Worm (Caenorhabditis elegans) whole organism, L4 larva: ENCODE measurements around the gene F07A11.1.
A peak's percentile ranks its signal among the peaks of the same experiment; 100 is the strongest.

ENCODE experiments used
- D1046.2 ChIP-seq: fragments of 200-800 bp; sonication (Bioruptor generic); IDR thresholded peaks from 2 replicates; pipeline ENCODE4 v1.3.6; 2022; ENCODE audit warnings: missing genetic modification characterization, missing compliant biosample characterization
- F26F4.8 ChIP-seq: fragments of 200-800 bp; sonication (Bioruptor generic); conservative IDR thresholded peaks from 2 replicates; pipeline ENCODE4 v1.3.6; 2022; ENCODE audit warnings: missing genetic modification characterization, missing compliant biosample characterization
- F44E2.7 ChIP-seq: fragments of 200-800 bp; sonication (Bioruptor generic); IDR thresholded peaks from 2 replicates; pipeline ENCODE4 v2.1.2; 2022; ENCODE audit warnings: missing genetic modification characterization, missing compliant biosample characterization
- F49E8.2 ChIP-seq: sonication (generic microtip); optimal IDR thresholded peaks from 2 replicates; lab custom pipeline; 2016; ENCODE audit warnings: missing compliant biosample characterization, mild to moderate bottlenecking, missing genetic modification characterization, borderline replicate concordance
- T20F7.1 ChIP-seq: fragments of 200-800 bp; sonication (Bioruptor generic); optimal IDR thresholded peaks from 2 replicates; lab custom pipeline; 2018; ENCODE audit warnings: mild to moderate bottlenecking, missing genetic modification characterization, missing compliant biosample characterization
- T26A8.4 ChIP-seq: fragments of 200-800 bp; sonication (Bioruptor generic); IDR thresholded peaks from 2 replicates; pipeline ENCODE4 v1.3.6; 2022; ENCODE audit warnings: missing genetic modification characterization, missing compliant biosample characterization
- Y105C5A.15 ChIP-seq: fragments of 200-800 bp; sonication (Bioruptor generic); IDR thresholded peaks from 2 replicates; pipeline ENCODE4 v1.3.6; 2022; ENCODE audit warnings: missing genetic modification characterization, missing compliant biosample characterization
- aha-1 ChIP-seq: fragments of 150-350 bp; peaks from one replicate; lab custom pipeline; 2014; ENCODE audit warnings: missing biosample characterization, missing genetic modification characterization
- aly-2 ChIP-seq: sonication (generic microtip); optimal IDR thresholded peaks from 2 replicates; lab custom pipeline; 2018; ENCODE audit warnings: missing biosample characterization, missing genetic modification characterization
- arid-1 ChIP-seq: fragments of 200-800 bp; sonication (Bioruptor generic); conservative IDR thresholded peaks from 2 replicates; pipeline ENCODE4 v1.3.6; 2022; ENCODE audit warnings: missing genetic modification reagents, missing genetic modification characterization, missing compliant biosample characterization
- ceh-20 ChIP-seq: fragments of 200-800 bp; sonication (Bioruptor generic); IDR thresholded peaks from 2 replicates; pipeline ENCODE4 v1.3.6; 2022; ENCODE audit warnings: missing genetic modification reagents, missing genetic modification characterization, missing compliant biosample characterization
- ceh-28 ChIP-seq: fragments of 150-350 bp; optimal IDR thresholded peaks from 2 replicates; lab custom pipeline; 2014; ENCODE audit warnings: missing biosample characterization, missing genetic modification reagents, missing genetic modification characterization
- ceh-62 ChIP-seq: sonication (generic microtip); optimal IDR thresholded peaks from 2 replicates; lab custom pipeline; 2017; ENCODE audit warnings: missing biosample characterization, missing genetic modification characterization
- daf-12 ChIP-seq: fragments of 150-350 bp; optimal IDR thresholded peaks from 2 replicates; lab custom pipeline; 2014; ENCODE audit warnings: missing biosample characterization, missing genetic modification reagents, missing genetic modification characterization
- daf-19 ChIP-seq: fragments of 200-800 bp; sonication (Bioruptor generic); conservative IDR thresholded peaks from 2 replicates; pipeline ENCODE4 v1.3.6; 2022; ENCODE audit warnings: missing genetic modification characterization, missing compliant biosample characterization
- daf-8 ChIP-seq: fragments of 200-800 bp; sonication (Bioruptor generic); IDR thresholded peaks from 2 replicates; pipeline ENCODE4 v1.3.6; 2022; ENCODE audit warnings: missing genetic modification characterization, missing compliant biosample characterization
- dmd-6 ChIP-seq: fragments of 200-800 bp; sonication (Bioruptor generic); IDR thresholded peaks from 2 replicates; pipeline ENCODE4 v1.3.6; 2022; ENCODE audit warnings: missing genetic modification reagents, missing genetic modification characterization, missing compliant biosample characterization
- dmd-9 ChIP-seq: fragments of 200-800 bp; sonication (Bioruptor generic); IDR thresholded peaks from 2 replicates; pipeline ENCODE4 v1.3.6; 2022; ENCODE audit warnings: missing genetic modification reagents, missing genetic modification characterization, missing compliant biosample characterization
- dve-1 ChIP-seq: sonication (generic microtip); optimal IDR thresholded peaks from 2 replicates; lab custom pipeline; 2017; ENCODE audit warnings: antibody characterized with exemption, mild to moderate bottlenecking, missing genetic modification characterization, missing compliant biosample characterization; ENCODE audit not compliant: insufficient read depth
- egl-27 ChIP-seq: sonication (generic microtip); optimal IDR thresholded peaks from 3 replicates; lab custom pipeline; 2017; ENCODE audit warnings: missing biosample characterization, missing genetic modification reagents, missing genetic modification characterization
- egl-43 ChIP-seq: fragments of 200-800 bp; sonication (Bioruptor generic); IDR thresholded peaks from 2 replicates; pipeline ENCODE4 v1.3.6; 2022; ENCODE audit warnings: missing genetic modification reagents, missing genetic modification characterization, missing compliant biosample characterization
- fkh-10 ChIP-seq: fragments of 150-350 bp; optimal IDR thresholded peaks from 2 replicates; lab custom pipeline; 2014; ENCODE audit warnings: missing biosample characterization, missing genetic modification reagents, missing genetic modification characterization
- fos-1 ChIP-seq: fragments of 150-350 bp; optimal IDR thresholded peaks from 2 replicates; lab custom pipeline; 2014; ENCODE audit warnings: missing biosample characterization, missing genetic modification characterization
- gei-8 ChIP-seq: fragments of 200-800 bp; sonication (Bioruptor generic); optimal IDR thresholded peaks from 2 replicates; lab custom pipeline; 2018; ENCODE audit warnings: mild to moderate bottlenecking, missing genetic modification characterization, missing compliant biosample characterization
- jun-1 ChIP-seq: fragments of 150-350 bp; optimal IDR thresholded peaks from 2 replicates; lab custom pipeline; 2014; ENCODE audit warnings: missing biosample characterization, missing genetic modification reagents, missing genetic modification characterization
- lin-1 ChIP-seq: fragments of 200-800 bp; sonication (Bioruptor generic); IDR thresholded peaks from 2 replicates; pipeline ENCODE4 v1.3.6; 2022; ENCODE audit warnings: missing genetic modification reagents, missing genetic modification characterization, missing compliant biosample characterization
- lin-13 ChIP-seq: fragments of 150-350 bp; optimal IDR thresholded peaks from 2 replicates; lab custom pipeline; 2014; ENCODE audit warnings: missing biosample characterization, missing genetic modification reagents, missing genetic modification characterization
- lin-15B ChIP-seq: fragments of 150-350 bp; sonication (generic microtip); optimal IDR thresholded peaks from 3 replicates; lab custom pipeline; 2014; ENCODE audit warnings: missing biosample characterization, missing genetic modification characterization
- lin-29 ChIP-seq: fragments of 200-800 bp; sonication (Bioruptor generic); IDR thresholded peaks from 2 replicates; pipeline ENCODE4 v1.3.6; 2022; ENCODE audit warnings: missing genetic modification reagents, missing genetic modification characterization, missing compliant biosample characterization
- lin-39 ChIP-seq: fragments of 150-350 bp; optimal IDR thresholded peaks from 2 replicates; lab custom pipeline; 2014; ENCODE audit warnings: missing biosample characterization, missing genetic modification reagents, missing genetic modification characterization
- lsy-2 ChIP-seq, 2 experiments: fragments of 150-350 bp in 1 of 2; sonication (generic microtip) in 1 of 2; optimal IDR thresholded peaks; 2 replicates each; lab custom pipeline; 2014 to 2017; ENCODE audit warnings: missing biosample characterization in 2 of 2, missing genetic modification characterization in 2 of 2
- madf-9 ChIP-seq: fragments of 200-800 bp; sonication (Bioruptor generic); conservative IDR thresholded peaks from 2 replicates; pipeline ENCODE4 v1.3.6; 2022; ENCODE audit warnings: missing genetic modification reagents, missing genetic modification characterization, missing compliant biosample characterization
- mep-1 ChIP-seq: fragments of 150-350 bp; sonication (generic microtip); optimal IDR thresholded peaks from 3 replicates; lab custom pipeline; 2014; ENCODE audit warnings: missing biosample characterization, missing genetic modification characterization
- mxl-3 ChIP-seq: fragments of 200-800 bp; sonication (Bioruptor generic); optimal IDR thresholded peaks from 2 replicates; lab custom pipeline; 2018; ENCODE audit warnings: mild to moderate bottlenecking, missing genetic modification characterization, missing compliant biosample characterization
- nhr-11 ChIP-seq: fragments of 150-350 bp; optimal IDR thresholded peaks from 2 replicates; lab custom pipeline; 2014; ENCODE audit warnings: missing biosample characterization, missing genetic modification characterization
- nhr-111 ChIP-seq: fragments of 200-800 bp; sonication (Bioruptor generic); optimal IDR thresholded peaks from 2 replicates; lab custom pipeline; 2018; ENCODE audit warnings: mild to moderate bottlenecking, missing genetic modification characterization, missing compliant biosample characterization
- nhr-41 ChIP-seq: fragments of 200-800 bp; sonication (Bioruptor generic); IDR thresholded peaks from 2 replicates; pipeline ENCODE4 v1.3.6; 2022; ENCODE audit warnings: missing genetic modification reagents, missing genetic modification characterization, missing compliant biosample characterization
- nhr-42 ChIP-seq: fragments of 200-800 bp; sonication (Bioruptor generic); IDR thresholded peaks from 2 replicates; pipeline ENCODE4 v1.3.6; 2022; ENCODE audit warnings: missing genetic modification characterization, missing compliant biosample characterization
- nhr-48 ChIP-seq: sonication (generic microtip); optimal IDR thresholded peaks from 2 replicates; lab custom pipeline; 2016; ENCODE audit warnings: mild to moderate bottlenecking, missing genetic modification characterization, missing compliant biosample characterization
- pha-4 ChIP-seq, 2 experiments: fragments of 150-350 bp in 1 of 2; fragments of 200-800 bp in 1 of 2; sonication (Bioruptor generic) in 1 of 2; IDR thresholded peaks in 1 of 2; optimal IDR thresholded peaks in 1 of 2; 2 replicates each; pipeline versions ENCODE4 v1.3.6 to Lab custom; 2014 to 2022; ENCODE audit warnings: missing genetic modification characterization in 2 of 2, missing genetic modification reagents in 2 of 2, missing biosample characterization in 1 of 2, missing compliant biosample characterization in 1 of 2
- pqm-1 ChIP-seq: sonication (generic microtip); optimal IDR thresholded peaks from 2 replicates; lab custom pipeline; 2017; ENCODE audit warnings: missing biosample characterization, missing genetic modification characterization
- rbr-2 ChIP-seq: sonication (generic microtip); optimal IDR thresholded peaks from 2 replicates; lab custom pipeline; 2016; ENCODE audit warnings: missing genotype, missing genetic modification characterization, missing compliant biosample characterization
- saeg-2 ChIP-seq: fragments of 200-800 bp; sonication (Bioruptor generic); IDR thresholded peaks from 2 replicates; pipeline ENCODE4 v1.3.6; 2022; ENCODE audit warnings: missing genetic modification reagents, missing genetic modification characterization, missing compliant biosample characterization
- snpc-1.2 ChIP-seq: fragments of 200-800 bp; sonication (Bioruptor generic); IDR thresholded peaks from 2 replicates; pipeline ENCODE4 v1.3.6; 2022; ENCODE audit warnings: missing genetic modification reagents, missing genetic modification characterization, missing compliant biosample characterization
- spr-1 ChIP-seq: sonication (generic microtip); optimal IDR thresholded peaks from 2 replicates; lab custom pipeline; 2016; ENCODE audit warnings: mild to moderate bottlenecking, missing genetic modification characterization, missing compliant biosample characterization
- spr-3 ChIP-seq: fragments of 200-800 bp; sonication (Bioruptor generic); optimal IDR thresholded peaks from 2 replicates; lab custom pipeline; 2018; ENCODE audit warnings: mild to moderate bottlenecking, missing genetic modification characterization, missing compliant biosample characterization
- tra-1 ChIP-seq: fragments of 200-800 bp; sonication (Bioruptor generic); IDR thresholded peaks from 2 replicates; pipeline ENCODE4 v1.3.6; 2022; ENCODE audit warnings: missing genetic modification reagents, missing genetic modification characterization, missing compliant biosample characterization
- unc-130 ChIP-seq: sonication (generic microtip); optimal IDR thresholded peaks from 2 replicates; lab custom pipeline; 2016; ENCODE audit warnings: missing genetic modification reagents, missing genetic modification characterization, missing compliant biosample characterization
- zag-1 ChIP-seq: fragments of 150-350 bp; optimal IDR thresholded peaks from 2 replicates; lab custom pipeline; 2014; ENCODE audit warnings: missing biosample characterization, missing genetic modification characterization
- zfp-2 ChIP-seq: sonication (generic microtip); optimal IDR thresholded peaks from 2 replicates; lab custom pipeline; 2016; ENCODE audit warnings: mild to moderate bottlenecking, missing genetic modification characterization, missing compliant biosample characterization
- zfp-3 ChIP-seq: fragments of 200-800 bp; sonication (Bioruptor generic); conservative IDR thresholded peaks from 2 replicates; pipeline ENCODE4 v1.3.6; 2022; ENCODE audit warnings: missing genetic modification reagents, missing genetic modification characterization, missing compliant biosample characterization

F07A11.1 gene

DNA sequence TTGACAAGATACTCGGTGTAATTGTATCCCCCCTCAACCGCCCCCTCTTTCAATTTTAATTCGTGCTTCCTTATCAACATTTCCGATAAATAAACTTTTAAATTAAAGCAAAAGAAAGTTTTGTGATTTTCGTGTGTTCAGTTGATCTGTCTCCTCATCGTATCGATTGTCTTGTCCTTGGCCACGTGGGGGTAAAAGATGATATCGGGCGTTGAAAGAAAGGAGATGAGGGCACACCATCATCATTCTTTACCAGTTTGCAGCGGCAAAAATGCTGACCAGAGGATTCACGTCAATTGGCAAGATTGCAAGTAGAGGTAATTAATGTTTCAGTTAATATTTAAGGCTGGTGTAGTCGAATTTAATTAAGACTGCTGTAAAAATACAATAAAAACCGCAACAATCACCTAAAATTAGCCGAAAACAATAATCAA, 44.7 kb downstream of the F07A11.1 start, which contains the start of gene F54D5.7 (continued):
- TF ChIP-seq F49E8.2 (tag; lab: Kevin White, UChicago) (peak; percentile 56), nhr-111 (GFP tag; lab: Kevin White, UChicago) (no peak), lin-29 (no peak), F44E2.7 (GFP tag; lab: Robert Waterston, UW) (no peak), daf-12 (tag; lab: Kevin White, UChicago) (no peak), tra-1 (GFP tag; lab: Robert Waterston, UW) (peak; percentile 46; the same call in 1 of the 2 replicates), rbr-2 (peak; percentile 28), fos-1 (tag; lab: Kevin White, UChicago) (no peak), unc-130 (GFP tag; lab: Kevin White, UChicago) (no peak), nhr-41 (GFP tag; lab: Robert Waterston, UW) (0 out of 2 replicates have a peak, but pooled peaks have one; percentile 33), zfp-2 (tag; lab: Kevin White, UChicago) (no peak), ceh-28 (tag; lab: Kevin White, UChicago) (peak; percentile 34), T26A8.4 (GFP tag; lab: Robert Waterston, UW) (peak; percentile 82), ceh-62 (tag; lab: Kevin White, UChicago) (no peak), lsy-2 (tag; optimal IDR thresholded peaks at IDR 0.05; lab: Kevin White, UChicago) (peak; percentile 3 to 76), lin-1 (GFP tag; lab: Robert Waterston, UW) (peak; percentile 32; the same call in 1 of the 2 replicates), zfp-3 (GFP tag; lab: Robert Waterston, UW) (peak; percentile 92), gei-8 (GFP tag; lab: Kevin White, UChicago) (peak; percentile 12), madf-9 (GFP tag; lab: Robert Waterston, UW) (peak; percentile 36; the same call in 1 of the 2 replicates), saeg-2 (no peak), Y105C5A.15 (no peak), nhr-48 (tag; lab: Kevin White, UChicago) (peak; percentile 3), lin-15B (tag; lab: Kevin White, UChicago) (no peak), spr-3 (GFP tag; lab: Kevin White, UChicago) (peak; percentile 56), fkh-10 (no peak), F26F4.8 (GFP tag; lab: Robert Waterston, UW) (no peak), dmd-6 (GFP tag; lab: Robert Waterston, UW) (peak; percentile 55), lin-13 (GFP tag; lab: Kevin White, UChicago) (peak; percentile 81), T20F7.1 (GFP tag; lab: Kevin White, UChicago) (peak; percentile 75), pha-4 (GFP tag; IDR thresholded peaks at IDR 0.05; lab: Robert Waterston, UW) (peak; percentile 66; the same call in 1 of the 2 replicates), pha-4 (tag; optimal IDR thresholded peaks at IDR 0.05; lab: Kevin White, UChicago) (no peak), nhr-42 (GFP tag; lab: Robert Waterston, UW) (peak; percentile 68; the same call in 1 of the 2 replicates), egl-43 (GFP tag; lab: Robert Waterston, UW) (peak; percentile 79), snpc-1.2 (peak; percentile 81), zag-1 (no peak), spr-1 (peak; percentile 55), dve-1 (peak; percentile 77), egl-27 (tag; lab: Kevin White, UChicago) (no peak), lin-39 (tag; lab: Kevin White, UChicago) (no peak), nhr-11 (tag; lab: Kevin White, UChicago) (no peak), pqm-1 (tag; lab: Kevin White, UChicago) (peak; percentile 2), D1046.2 (no peak), aha-1 (tag; lab: Kevin White, UChicago) (peak; percentile 97), daf-19 (GFP tag; lab: Robert Waterston, UW) (no peak), aly-2 (tag; lab: Kevin White, UChicago) (peak; percentile 85), mxl-3 (peak; percentile 84), arid-1 (GFP tag; lab: Robert Waterston, UW) (peak; percentile 65), daf-8 (GFP tag; lab: Robert Waterston, UW) (no peak), dmd-9 (GFP tag; lab: Robert Waterston, UW) (no peak), jun-1 (no peak), mep-1 (peak; percentile 77), ceh-20 (GFP tag; lab: Robert Waterston, UW) (no peak)
